Worm (Caenorhabditis elegans) whole organism, L3 larva: ENCODE measurements around the gene snpc-1.3.

ENCODE experiments used
- R02D3.7 ChIP-seq: fragments of 150-350 bp; optimal IDR thresholded peaks from 2 replicates; lab custom pipeline; 2014; ENCODE audit warnings: missing biosample characterization, missing genetic modification characterization
- ZK546.5 ChIP-seq: sonication (generic microtip); optimal IDR thresholded peaks from 2 replicates; lab custom pipeline; 2017; ENCODE audit warnings: missing biosample characterization, missing genetic modification characterization
- aly-2 ChIP-seq: fragments of 150-350 bp; optimal IDR thresholded peaks from 2 replicates; lab custom pipeline; 2014; ENCODE audit warnings: missing biosample characterization, missing genetic modification characterization
- ceh-28 ChIP-seq: fragments of 150-350 bp; optimal IDR thresholded peaks from 2 replicates; lab custom pipeline; 2014; ENCODE audit warnings: missing biosample characterization, missing genetic modification reagents, missing genetic modification characterization
- ceh-82 ChIP-seq: fragments of 150-350 bp; optimal IDR thresholded peaks from 2 replicates; lab custom pipeline; 2014; ENCODE audit warnings: missing biosample characterization, missing genetic modification characterization
- ceh-9 ChIP-seq: sonication (generic microtip); optimal IDR thresholded peaks from 2 replicates; lab custom pipeline; 2018; ENCODE audit warnings: missing biosample characterization, missing genetic modification characterization
- daf-12 ChIP-seq: fragments of 150-350 bp; optimal IDR thresholded peaks from 2 replicates; lab custom pipeline; 2014; ENCODE audit warnings: missing biosample characterization, missing genetic modification reagents, missing genetic modification characterization
- egl-27 ChIP-seq: sonication (generic microtip); optimal IDR thresholded peaks from 4 replicates; lab custom pipeline; 2017; ENCODE audit warnings: missing biosample characterization, missing genetic modification reagents, missing genetic modification characterization
- egl-5 ChIP-seq: fragments of 150-350 bp; optimal IDR thresholded peaks from 2 replicates; lab custom pipeline; 2017; ENCODE audit warnings: missing biosample characterization, missing genetic modification reagents, missing genetic modification characterization, inconsistent platforms
- elt-1 ChIP-seq: fragments of 150-350 bp; optimal IDR thresholded peaks from 2 replicates; lab custom pipeline; 2014; ENCODE audit warnings: missing biosample characterization, missing genetic modification characterization
- elt-2 ChIP-seq: sonication (generic microtip); optimal IDR thresholded peaks from 2 replicates; lab custom pipeline; 2016; ENCODE audit warnings: missing genetic modification reagents, mild to moderate bottlenecking, missing genetic modification characterization, missing compliant biosample characterization
- elt-3 ChIP-seq, 3 experiments: fragments of 150-350 bp in 1 of 3; sonication (generic microtip) in 2 of 3; optimal IDR thresholded peaks; 2 replicates in 2 of 3; 4 replicates in 1 of 3; lab custom pipeline; 2014 to 2017; ENCODE audit warnings: missing biosample characterization in 3 of 3, missing genetic modification characterization in 3 of 3
- eor-1 ChIP-seq, 2 experiments: fragments of 150-350 bp; optimal IDR thresholded peaks; 2 replicates each; lab custom pipeline; 2014 to 2018; ENCODE audit warnings: missing biosample characterization in 2 of 2, missing genetic modification characterization in 2 of 2
- fkh-10 ChIP-seq: sonication (generic microtip); optimal IDR thresholded peaks from 2 replicates; lab custom pipeline; 2017; ENCODE audit warnings: missing biosample characterization, missing genetic modification reagents, missing genetic modification characterization
- fkh-2 ChIP-seq: fragments of 150-350 bp; optimal IDR thresholded peaks from 2 replicates; lab custom pipeline; 2014; ENCODE audit warnings: missing biosample characterization, missing genetic modification reagents, missing genetic modification characterization
- fos-1 ChIP-seq: fragments of 150-350 bp; optimal IDR thresholded peaks from 2 replicates; lab custom pipeline; 2014; ENCODE audit warnings: missing biosample characterization, missing genetic modification characterization
- jun-1 ChIP-seq: fragments of 150-350 bp; optimal IDR thresholded peaks from 2 replicates; lab custom pipeline; 2014; ENCODE audit warnings: missing biosample characterization, missing genetic modification reagents, missing genetic modification characterization
- lin-15B ChIP-seq: fragments of 150-350 bp; optimal IDR thresholded peaks from 2 replicates; lab custom pipeline; 2014; ENCODE audit warnings: missing biosample characterization, missing genetic modification characterization
- lin-39 ChIP-seq: fragments of 150-350 bp; optimal IDR thresholded peaks from 2 replicates; lab custom pipeline; 2018; ENCODE audit warnings: missing biosample characterization, missing genetic modification reagents, missing genetic modification characterization
- lsy-12 ChIP-seq: sonication (generic microtip); optimal IDR thresholded peaks from 2 replicates; lab custom pipeline; 2016; ENCODE audit warnings: mild to moderate bottlenecking, missing genetic modification characterization, missing compliant biosample characterization
- mdl-1 ChIP-seq: fragments of 150-350 bp; optimal IDR thresholded peaks from 2 replicates; lab custom pipeline; 2014; ENCODE audit warnings: missing biosample characterization, missing genetic modification characterization
- nfya-1 ChIP-seq: sonication (generic microtip); optimal IDR thresholded peaks from 2 replicates; lab custom pipeline; 2017; ENCODE audit warnings: missing genetic modification characterization, mild to moderate bottlenecking, missing compliant biosample characterization, antibody characterized with exemption, moderate library complexity; ENCODE audit not compliant: insufficient read depth
- nhr-11 ChIP-seq: fragments of 150-350 bp; optimal IDR thresholded peaks from 2 replicates; lab custom pipeline; 2014; ENCODE audit warnings: missing biosample characterization, missing genetic modification characterization
- nhr-12 ChIP-seq: fragments of 150-350 bp; optimal IDR thresholded peaks from 2 replicates; lab custom pipeline; 2014; ENCODE audit warnings: missing biosample characterization, missing genetic modification characterization
- nhr-23 ChIP-seq: fragments of 150-350 bp; optimal IDR thresholded peaks from 2 replicates; lab custom pipeline; 2014; ENCODE audit warnings: missing biosample characterization, missing genetic modification reagents, missing genetic modification characterization
- nhr-237 ChIP-seq: fragments of 150-350 bp; optimal IDR thresholded peaks from 2 replicates; lab custom pipeline; 2014; ENCODE audit warnings: missing biosample characterization, missing genetic modification characterization
- nhr-25 ChIP-seq: sonication (generic microtip); optimal IDR thresholded peaks from 2 replicates; lab custom pipeline; 2017; ENCODE audit warnings: missing biosample characterization, missing genetic modification characterization
- nhr-28 ChIP-seq: fragments of 150-350 bp; optimal IDR thresholded peaks from 2 replicates; lab custom pipeline; 2014; ENCODE audit warnings: missing biosample characterization, missing genetic modification characterization
- nhr-76 ChIP-seq: fragments of 150-350 bp; sonication (generic microtip); optimal IDR thresholded peaks from 5 replicates; lab custom pipeline; 2014; ENCODE audit warnings: missing biosample characterization, missing genetic modification characterization
- pha-4 ChIP-seq: fragments of 150-350 bp; optimal IDR thresholded peaks from 2 replicates; lab custom pipeline; 2014; ENCODE audit warnings: missing biosample characterization, missing genetic modification reagents, missing genetic modification characterization
- pqm-1 ChIP-seq: fragments of 150-350 bp; optimal IDR thresholded peaks from 2 replicates; lab custom pipeline; 2017; ENCODE audit warnings: missing biosample characterization, missing genetic modification characterization, inconsistent platforms
- snpc-4 ChIP-seq: fragments of 150-350 bp; optimal IDR thresholded peaks from 2 replicates; lab custom pipeline; 2014; ENCODE audit warnings: missing biosample characterization, missing genetic modification characterization
- tbx-2 ChIP-seq: sonication (generic microtip); optimal IDR thresholded peaks from 2 replicates; lab custom pipeline; 2016; ENCODE audit warnings: mild to moderate bottlenecking, missing genetic modification characterization, missing compliant biosample characterization
- unc-39 ChIP-seq: sonication (generic microtip); optimal IDR thresholded peaks from 4 replicates; lab custom pipeline; 2017; ENCODE audit warnings: missing biosample characterization, missing genetic modification characterization
- zag-1 ChIP-seq: fragments of 150-350 bp; optimal IDR thresholded peaks from 2 replicates; lab custom pipeline; 2014; ENCODE audit warnings: missing biosample characterization, missing genetic modification characterization
- ztf-11 ChIP-seq: fragments of 150-350 bp; optimal IDR thresholded peaks from 2 replicates; lab custom pipeline; 2014; ENCODE audit warnings: missing biosample characterization, missing genetic modification characterization

Gene snpc-1.3

ce11 chrV:5408223-5408622, 30.7 kb downstream of the snpc-1.3 start, which contains the start of gene C25A6.1:
TSS of gene C25A6.1 (plus strand) at chrV:5408523.
- no peak for TF ChIP-seq nhr-25 (tag; lab: Kevin White, UChicago)
- no peak for TF ChIP-seq fkh-10 (GFP tag; lab: Kevin White, UChicago)
- TF ChIP-seq elt-3 (tag; optimal IDR thresholded peaks at IDR 0.05; lab: Kevin White, UChicago), result no peak
- no peak for TF ChIP-seq elt-1 (tag; lab: Kevin White, UChicago)
- no peak for TF ChIP-seq snpc-4
- no peak for TF ChIP-seq tbx-2 (tag; lab: Kevin White, UChicago)
- TF ChIP-seq mdl-1 (tag; lab: Kevin White, UChicago), result no peak
- no peak for TF ChIP-seq ceh-28 (tag; lab: Kevin White, UChicago)
- TF ChIP-seq lsy-12 (tag; lab: Kevin White, UChicago), result no peak
- no peak for TF ChIP-seq nhr-237 (tag; lab: Kevin White, UChicago)
- no peak for TF ChIP-seq egl-5 (tag; lab: Kevin White, UChicago)
- TF ChIP-seq ztf-11 (tag; lab: Kevin White, UChicago), result no peak
- no peak for TF ChIP-seq nhr-28 (tag; lab: Kevin White, UChicago)
- no peak for TF ChIP-seq jun-1
- no peak for TF ChIP-seq R02D3.7 (tag; lab: Kevin White, UChicago)

ce11 chrV:5405053-5405452, 33.9 kb downstream of the snpc-1.3 start, which contains the start of gene dmsr-7:
TSS of gene dmsr-7 (plus strand) at chrV:5405353.
- TF ChIP-seq unc-39 (tag; lab: Kevin White, UChicago) (no peak), fkh-2 (tag; lab: Kevin White, UChicago) (no peak), eor-1 (tag; optimal IDR thresholded peaks at IDR 0.05; lab: Kevin White, UChicago) (no peak), pha-4 (tag; lab: Kevin White, UChicago) (no peak), lin-15B (tag; lab: Kevin White, UChicago) (no peak), nhr-11 (tag; lab: Kevin White, UChicago) (no peak), nfya-1 (tag; lab: Kevin White, UChicago) (no peak), pqm-1 (no peak), mdl-1 (tag; lab: Kevin White, UChicago) (no peak), lin-39 (tag; lab: Kevin White, UChicago) (no peak), nhr-23 (no peak), elt-1 (tag; lab: Kevin White, UChicago) (no peak), nhr-25 (tag; lab: Kevin White, UChicago) (no peak), fos-1 (no peak), nhr-237 (tag; lab: Kevin White, UChicago) (no peak), R02D3.7 (tag; lab: Kevin White, UChicago) (no peak)

ce11 chrV:5403938-5404337, 35.0 kb downstream of the snpc-1.3 start:
- TF ChIP-seq lin-39 (tag; lab: Kevin White, UChicago) (no peak), daf-12 (tag; lab: Kevin White, UChicago) (no peak), nhr-76 (no peak), nhr-12 (tag; lab: Kevin White, UChicago) (no peak), ceh-82 (no peak), nhr-25 (tag; lab: Kevin White, UChicago) (no peak), ztf-11 (tag; lab: Kevin White, UChicago) (no peak), ZK546.5 (tag; lab: Kevin White, UChicago) (no peak), zag-1 (no peak)

- TF ChIP-seq ceh-9 (tag; lab: Kevin White, UChicago), result no peak
- no peak for TF ChIP-seq aly-2 (tag; lab: Kevin White, UChicago)
- TF ChIP-seq elt-2 (tag; lab: Kevin White, UChicago), result peak; percentile 99
- peak; percentile 16 for TF ChIP-seq egl-27
- peak; percentile 79 for TF ChIP-seq pqm-1
- TF ChIP-seq, all 47 proteins: peak for 3
These were observed 45.9 kb downstream of the snpc-1.3 start, which contains the start of gene C35A11.4 for ce11 chrV:5392993-5393628. TSS of gene C35A11.4 (minus strand) at chrV:5393148.
